Fruit fly (Drosophila melanogaster): ENCODE results near the gene CG8219.

The CG8219 gene

dm6 chr3L:6249178-6250078 lies 49.2 kb downstream of the CG8219 start:
- TF ChIP-seq ey (GFP tag; optimal IDR thresholded peaks at IDR 0.05): peak; percentile 13
- TF ChIP-seq Jra (GFP tag; optimal IDR thresholded peaks at IDR 0.05): no peak
- peak; percentile 39 for TF ChIP-seq Sp1 (GFP tag; optimal IDR thresholded peaks at IDR 0.05)
- TF ChIP-seq OdsH (GFP tag; optimal IDR thresholded peaks at IDR 0.05): peak; percentile 13
- peak in 1 of 2 experiments; percentile 49 for TF ChIP-seq foxo (GFP tag; optimal IDR thresholded peaks at IDR 0.05)
- peak; percentile 15 for TF ChIP-seq rgr (GFP tag; optimal IDR thresholded peaks at IDR 0.05)
- TF ChIP-seq woc (GFP tag; optimal IDR thresholded peaks at IDR 0.05): peak; percentile 86
- TF ChIP-seq br (GFP tag; optimal IDR thresholded peaks at IDR 0.05): peak; percentile 2
- no peak for TF ChIP-seq GATAd (GFP tag; optimal IDR thresholded peaks at IDR 0.05)
- no peak for TF ChIP-seq lola (GFP tag; optimal IDR thresholded peaks at IDR 0.05)
- no peak for TF ChIP-seq jim (GFP tag; optimal IDR thresholded peaks at IDR 0.05)
- TF ChIP-seq dsf (GFP tag; optimal IDR thresholded peaks at IDR 0.05; ENCODE audit: borderline replicate concordance): no peak
- peak; percentile 38 for TF ChIP-seq psq (GFP tag; optimal IDR thresholded peaks at IDR 0.05)
- no peak for TF ChIP-seq N (GFP tag; optimal IDR thresholded peaks at IDR 0.05)
- TF ChIP-seq h (GFP tag; optimal IDR thresholded peaks at IDR 0.05): peak; percentile 14
- TF ChIP-seq Vsx2 (GFP tag; optimal IDR thresholded peaks at IDR 0.05; ENCODE audit: partially characterized antibody): peak; percentile 13
- no peak for TF ChIP-seq sage (GFP tag; optimal IDR thresholded peaks at IDR 0.05)
- TF ChIP-seq Rel (GFP tag; optimal IDR thresholded peaks at IDR 0.05): peak; percentile 62
- peak; percentile 46 for TF ChIP-seq Rel (tag; optimal IDR thresholded peaks at IDR 0.05)
- peak; percentile 49 for TF ChIP-seq brk (GFP tag; optimal IDR thresholded peaks at IDR 0.05)
- TF ChIP-seq fru (GFP tag; optimal IDR thresholded peaks at IDR 0.05): peak; percentile 33
- peak; percentile 60 for TF ChIP-seq CrebA (GFP tag; optimal IDR thresholded peaks at IDR 0.05; ENCODE audit: borderline replicate concordance)
